Worm (Caenorhabditis elegans) whole organism, L2 larva: ENCODE measurements around the gene D1014.2.

ENCODE experiments used
- F13H6.1 ChIP-seq: sonication (generic microtip); optimal IDR thresholded peaks from 2 replicates; lab custom pipeline; 2016; ENCODE audit warnings: missing genetic modification characterization, missing compliant biosample characterization
- egl-27 ChIP-seq: sonication (generic microtip); optimal IDR thresholded peaks from 3 replicates; lab custom pipeline; 2017; ENCODE audit warnings: missing biosample characterization, missing genetic modification reagents, missing genetic modification characterization
- elt-1 ChIP-seq: fragments of 150-350 bp; optimal IDR thresholded peaks from 2 replicates; lab custom pipeline; 2014; ENCODE audit warnings: missing biosample characterization, missing genetic modification characterization
- fos-1 ChIP-seq: fragments of 150-350 bp; optimal IDR thresholded peaks from 2 replicates; lab custom pipeline; 2014; ENCODE audit warnings: missing biosample characterization, missing genetic modification characterization
- lin-11 ChIP-seq: fragments of 150-350 bp; sonication (generic microtip); optimal IDR thresholded peaks from 2 replicates; lab custom pipeline; 2014; ENCODE audit warnings: missing biosample characterization, missing genetic modification characterization, inconsistent platforms, mixed read lengths
- lin-13 ChIP-seq: fragments of 150-350 bp; optimal IDR thresholded peaks from 2 replicates; lab custom pipeline; 2014; ENCODE audit warnings: missing biosample characterization, missing genetic modification reagents, missing genetic modification characterization
- nhr-237 ChIP-seq: fragments of 150-350 bp; optimal IDR thresholded peaks from 2 replicates; lab custom pipeline; 2014; ENCODE audit warnings: missing biosample characterization, missing genetic modification characterization
- nhr-77 ChIP-seq: fragments of 150-350 bp; optimal IDR thresholded peaks from 2 replicates; lab custom pipeline; 2014; ENCODE audit warnings: missing biosample characterization, missing genetic modification characterization
- skn-1 ChIP-seq: sonication (generic microtip); optimal IDR thresholded peaks from 2 replicates; lab custom pipeline; 2017; ENCODE audit warnings: missing biosample characterization, missing genetic modification characterization
- snpc-4 ChIP-seq: fragments of 150-350 bp; optimal IDR thresholded peaks from 2 replicates; lab custom pipeline; 2014; ENCODE audit warnings: missing biosample characterization, missing genetic modification characterization
- unc-39 ChIP-seq: fragments of 150-350 bp; optimal IDR thresholded peaks from 2 replicates; lab custom pipeline; 2014; ENCODE audit warnings: missing biosample characterization, missing genetic modification characterization
- unc-62 ChIP-seq: fragments of 150-350 bp; optimal IDR thresholded peaks from 2 replicates; lab custom pipeline; 2014; ENCODE audit warnings: missing biosample characterization, missing genetic modification reagents, missing genetic modification characterization
- zag-1 ChIP-seq: fragments of 150-350 bp; optimal IDR thresholded peaks from 2 replicates; lab custom pipeline; 2014; ENCODE audit warnings: missing biosample characterization, missing genetic modification characterization
- ztf-4 ChIP-seq: fragments of 150-350 bp; optimal IDR thresholded peaks from 2 replicates; lab custom pipeline; 2014; ENCODE audit warnings: missing biosample characterization, missing genetic modification characterization

- no peak for TF ChIP-seq unc-39
- TF ChIP-seq nhr-237 (tag; lab: Kevin White, UChicago), result no peak
- TF ChIP-seq elt-1 (tag; lab: Kevin White, UChicago), result no peak
- TF ChIP-seq zag-1 (tag; lab: Kevin White, UChicago), result no peak
- TF ChIP-seq fos-1 (tag; lab: Kevin White, UChicago), result no peak
- TF ChIP-seq snpc-4 (tag; lab: Kevin White, UChicago), result no peak
- no peak for TF ChIP-seq skn-1 (tag; lab: Kevin White, UChicago)
- TF ChIP-seq unc-62, result no peak
- TF ChIP-seq lin-13 (GFP tag; lab: Kevin White, UChicago), result no peak
- TF ChIP-seq F13H6.1 (tag; lab: Kevin White, UChicago), result no peak
- TF ChIP-seq nhr-77, result no peak
- TF ChIP-seq ztf-4 (tag; lab: Kevin White, UChicago), result no peak
- no peak for TF ChIP-seq egl-27 (tag; lab: Kevin White, UChicago)
- TF ChIP-seq lin-11, result no peak
Measured at ce11 chrV:8120868-8121267, 22.8 kb upstream of the D1014.2 start, which contains the start of gene D1014.6.
